Fruit fly (Drosophila melanogaster) whole organism, adult: ENCODE measurements around the gene CG17109.

Experiments used
- CG5204 ChIP-seq: fragments of 200-800 bp; sonication (Bioruptor generic); optimal IDR thresholded peaks from 2 replicates; lab custom pipeline; 2016; ENCODE audit warnings: missing biosample characterization, missing genetic modification characterization
- CG7045 ChIP-seq: fragments of 200-800 bp; sonication (Bioruptor generic); optimal IDR thresholded peaks from 2 replicates; lab custom pipeline; 2017; ENCODE audit warnings: missing biosample characterization, mild to moderate bottlenecking, missing genetic modification characterization
- Crg-1 ChIP-seq: fragments of 200-800 bp; sonication (Bioruptor generic); optimal IDR thresholded peaks from 2 replicates; lab custom pipeline; 2016; ENCODE audit warnings: missing biosample characterization, missing genetic modification characterization

DNA sequence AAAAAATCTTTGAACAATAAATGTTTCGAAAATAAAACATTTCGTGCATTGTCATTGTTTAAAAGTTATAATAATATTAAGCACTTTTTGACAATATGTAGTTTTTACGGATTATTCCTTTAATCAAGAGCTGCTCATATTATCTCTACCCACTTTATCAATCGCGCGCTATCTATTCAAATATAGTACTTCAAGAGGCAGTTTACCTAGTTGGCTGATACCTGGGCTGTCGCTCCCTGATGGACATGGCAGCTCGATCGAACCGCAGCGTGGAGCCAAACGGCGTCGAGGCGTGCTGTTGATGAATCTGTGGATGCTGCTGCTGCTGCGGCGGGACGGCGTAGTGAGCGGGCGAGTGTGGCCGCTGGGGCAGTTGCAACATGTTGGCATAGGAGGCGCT lies 35.3 kb upstream of the CG17109 start:
- TF ChIP-seq CG5204 (GFP tag; lab: Kevin White, UChicago) (no peak), Crg-1 (GFP tag; lab: Kevin White, UChicago) (no peak), CG7045 (GFP tag; lab: Kevin White, UChicago) (no peak)
